Fruit fly (Drosophila melanogaster) whole organism, embryonic: Measurements from ENCODE around the gene CheB93b.

ENCODE experiments used
- Asciz ChIP-seq: fragments of 200-800 bp; sonication (Bioruptor generic); optimal IDR thresholded peaks from 2 replicates; lab custom pipeline; 2017; ENCODE audit warnings: missing biosample characterization, mild to moderate bottlenecking, missing genetic modification characterization, missing genetic modification reagents
- BEAF-32 ChIP-seq: fragments of 200-800 bp; sonication (Bioruptor generic); optimal IDR thresholded peaks from 3 replicates; lab custom pipeline; 2017; ENCODE audit warnings: missing biosample characterization, missing genetic modification characterization, mild to moderate bottlenecking, moderate library complexity, missing genetic modification reagents
- CG10431 ChIP-seq: fragments of 200-800 bp; sonication (Bioruptor generic); optimal IDR thresholded peaks from 3 replicates; lab custom pipeline; 2018; ENCODE audit warnings: missing biosample characterization, mild to moderate bottlenecking, missing genetic modification characterization
- CG10979 ChIP-seq: fragments of 200-800 bp; sonication (Bioruptor generic); optimal IDR thresholded peaks from 2 replicates; lab custom pipeline; 2018; ENCODE audit warnings: missing biosample characterization, mild to moderate bottlenecking, missing genetic modification characterization, moderate library complexity
- CG11093 ChIP-seq: fragments of 200-800 bp; sonication (Bioruptor generic); IDR thresholded peaks from 3 replicates; pipeline ENCODE4 v1.3.6; 2022; ENCODE audit warnings: missing biosample characterization, missing genetic modification characterization
- CG11456 ChIP-seq: fragments of 200-800 bp; sonication (Bioruptor generic); IDR thresholded peaks from 3 replicates; pipeline ENCODE4 v1.3.6; 2022; ENCODE audit warnings: missing biosample characterization, missing genetic modification characterization
- CG12391 ChIP-seq: fragments of 200-800 bp; sonication (Bioruptor generic); optimal IDR thresholded peaks from 3 replicates; lab custom pipeline; 2018; ENCODE audit warnings: missing biosample characterization, mild to moderate bottlenecking, missing genetic modification characterization, moderate library complexity
- CG14014 ChIP-seq: fragments of 200-800 bp; sonication (Bioruptor generic); IDR thresholded peaks from 2 replicates; pipeline ENCODE4 v1.3.6; 2022; ENCODE audit warnings: missing biosample characterization, missing genetic modification characterization
- CG18011 ChIP-seq: fragments of 200-800 bp; sonication (Bioruptor generic); optimal IDR thresholded peaks from 2 replicates; lab custom pipeline; 2017; ENCODE audit warnings: missing biosample characterization, missing genetic modification characterization, mild to moderate bottlenecking, moderate library complexity, missing genotype
- CG18262 ChIP-seq: fragments of 200-800 bp; optimal IDR thresholded peaks from 3 replicates; lab custom pipeline; 2019; ENCODE audit warnings: missing biosample characterization, mild to moderate bottlenecking, missing genetic modification characterization, moderate library complexity
- CG2116 ChIP-seq: fragments of 200-800 bp; sonication (Bioruptor generic); optimal IDR thresholded peaks from 3 replicates; lab custom pipeline; 2018; ENCODE audit warnings: missing biosample characterization, mild to moderate bottlenecking, missing genetic modification characterization
- CG31388 ChIP-seq: fragments of 200-800 bp; sonication (Bioruptor generic); optimal IDR thresholded peaks from 2 replicates; lab custom pipeline; 2016; ENCODE audit warnings: missing biosample characterization, missing genetic modification characterization
- CG32532 ChIP-seq: fragments of 200-800 bp; sonication (Bioruptor generic); IDR thresholded peaks from 2 replicates; pipeline ENCODE4 v1.3.6; 2022; ENCODE audit warnings: missing biosample characterization, missing genetic modification characterization
- CG3407 ChIP-seq: fragments of 200-800 bp; sonication (Bioruptor generic); optimal IDR thresholded peaks from 2 replicates; lab custom pipeline; 2018; ENCODE audit warnings: missing biosample characterization, mild to moderate bottlenecking, missing genetic modification characterization
- CG4730 ChIP-seq: fragments of 200-800 bp; sonication (Bioruptor generic); IDR thresholded peaks from 2 replicates; pipeline ENCODE4 v1.3.6; 2022; ENCODE audit warnings: missing biosample characterization, missing genetic modification characterization
- CG4820 ChIP-seq: fragments of 200-800 bp; sonication (Bioruptor generic); optimal IDR thresholded peaks from 3 replicates; lab custom pipeline; 2016; ENCODE audit warnings: missing biosample characterization, missing genetic modification characterization
- CG5953 ChIP-seq: fragments of 200-800 bp; sonication (Bioruptor generic); IDR thresholded peaks from 2 replicates; pipeline ENCODE4 v1.3.6; 2022; ENCODE audit warnings: missing biosample characterization, missing genetic modification characterization
- CG7745 ChIP-seq: fragments of 200-800 bp; sonication (Bioruptor generic); optimal IDR thresholded peaks from 2 replicates; lab custom pipeline; 2018; ENCODE audit warnings: missing biosample characterization, mild to moderate bottlenecking, missing genetic modification characterization, moderate library complexity
- CG9609 ChIP-seq: fragments of 200-800 bp; sonication (Bioruptor generic); optimal IDR thresholded peaks from 3 replicates; lab custom pipeline; 2016; ENCODE audit warnings: missing biosample characterization, missing genetic modification characterization
- CkIIα-i1 ChIP-seq: fragments of 200-800 bp; sonication (Bioruptor generic); IDR thresholded peaks from 2 replicates; pipeline ENCODE4 v1.3.6; 2022; ENCODE audit warnings: missing biosample characterization, missing genetic modification characterization
- Dip2 ChIP-seq: fragments of 200-800 bp; sonication (Bioruptor generic); IDR thresholded peaks from 2 replicates; pipeline ENCODE4 v1.3.6; 2022; ENCODE audit warnings: missing biosample characterization, missing genetic modification characterization
- Dref ChIP-seq: fragments of 200-800 bp; sonication (Bioruptor generic); IDR thresholded peaks from 2 replicates; pipeline ENCODE4 v1.3.6; 2022; ENCODE audit warnings: missing biosample characterization, missing genetic modification characterization
- Gsc ChIP-seq: fragments of 200-800 bp; sonication (Bioruptor generic); IDR thresholded peaks from 2 replicates; pipeline ENCODE4 v1.3.6; 2022; ENCODE audit warnings: missing biosample characterization, missing genetic modification characterization
- HmgD ChIP-seq: fragments of 200-800 bp; sonication (Bioruptor generic); optimal IDR thresholded peaks from 3 replicates; lab custom pipeline; 2016; ENCODE audit warnings: missing biosample characterization, missing genetic modification characterization
- HmgZ ChIP-seq: fragments of 200-800 bp; sonication (Bioruptor generic); optimal IDR thresholded peaks from 2 replicates; lab custom pipeline; 2018; ENCODE audit warnings: missing biosample characterization, mild to moderate bottlenecking, missing genetic modification characterization
- Lim3 ChIP-seq: fragments of 200-800 bp; sonication (Bioruptor generic); IDR thresholded peaks from 2 replicates; pipeline ENCODE4 v1.3.6; 2022; ENCODE audit warnings: missing biosample characterization, missing genetic modification characterization
- Lpt ChIP-seq: fragments of >200 bp; optimal IDR thresholded peaks from 2 replicates; lab custom pipeline; 2018; ENCODE audit warnings: missing biosample characterization, missing genetic modification characterization
- MBD-R2 ChIP-seq: fragments of 200-800 bp; sonication (Bioruptor generic); IDR thresholded peaks from 2 replicates; pipeline ENCODE4 v1.3.6; 2022; ENCODE audit warnings: missing biosample characterization, missing genetic modification characterization
- Meics ChIP-seq: fragments of 200-800 bp; sonication (Bioruptor generic); optimal IDR thresholded peaks from 2 replicates; lab custom pipeline; 2017; ENCODE audit warnings: missing biosample characterization, mild to moderate bottlenecking, missing genetic modification characterization
- NfI ChIP-seq: fragments of 200-800 bp; sonication (Bioruptor generic); optimal IDR thresholded peaks from 3 replicates; lab custom pipeline; 2018; ENCODE audit warnings: missing biosample characterization, mild to moderate bottlenecking, missing genetic modification characterization, moderate library complexity
- Sin3A ChIP-seq: fragments of >200 bp; optimal IDR thresholded peaks from 2 replicates; lab custom pipeline; 2018
- Sox102F ChIP-seq: fragments of 200-800 bp; sonication (Bioruptor generic); optimal IDR thresholded peaks from 2 replicates; lab custom pipeline; 2018; ENCODE audit warnings: missing biosample characterization, mild to moderate bottlenecking, missing genetic modification characterization, moderate library complexity
- abd-A ChIP-seq: fragments of 200-800 bp; sonication (Bioruptor generic); optimal IDR thresholded peaks from 3 replicates; lab custom pipeline; 2019; ENCODE audit warnings: missing biosample characterization, mild to moderate bottlenecking, missing genetic modification characterization, moderate library complexity
- ase ChIP-seq: fragments of 200-800 bp; sonication (Bioruptor generic); IDR thresholded peaks from 3 replicates; pipeline ENCODE4 v1.3.6; 2022; ENCODE audit warnings: missing biosample characterization, missing genetic modification characterization
- ato ChIP-seq: fragments of 200-800 bp; sonication (Bioruptor generic); IDR thresholded peaks from 2 replicates; pipeline ENCODE4 v1.3.6; 2022; ENCODE audit warnings: missing biosample characterization, missing genetic modification characterization; ENCODE audit not compliant: partially characterized antibody
- bsh ChIP-seq, 2 experiments: fragments of 200-800 bp; sonication (Bioruptor generic); optimal IDR thresholded peaks; 2 replicates each; lab custom pipeline; 2017 to 2018; ENCODE audit warnings: mild to moderate bottlenecking in 2 of 2, missing biosample characterization in 2 of 2, missing genetic modification characterization in 2 of 2, moderate library complexity in 1 of 2
- dan ChIP-seq: fragments of 200-800 bp; sonication (Bioruptor generic); IDR thresholded peaks from 2 replicates; pipeline ENCODE4 v1.3.6; 2022; ENCODE audit warnings: missing biosample characterization, missing genetic modification characterization
- dmrt11E ChIP-seq: fragments of 200-800 bp; sonication (Bioruptor generic); optimal IDR thresholded peaks from 3 replicates; lab custom pipeline; 2018; ENCODE audit warnings: missing biosample characterization, mild to moderate bottlenecking, missing genetic modification characterization, moderate library complexity
- dysf ChIP-seq: fragments of 200-800 bp; sonication (Bioruptor generic); IDR thresholded peaks from 3 replicates; pipeline ENCODE4 v1.3.6; 2022; ENCODE audit warnings: missing biosample characterization, missing genetic modification characterization
- fd64A ChIP-seq: fragments of 200-800 bp; sonication (Bioruptor generic); optimal IDR thresholded peaks from 3 replicates; lab custom pipeline; 2018; ENCODE audit warnings: missing biosample characterization, mild to moderate bottlenecking, missing genetic modification characterization
- gt ChIP-seq: fragments of 200-800 bp; sonication (Bioruptor generic); IDR thresholded peaks from 2 replicates; pipeline ENCODE4 v1.3.6; 2022; ENCODE audit warnings: missing biosample characterization, missing genetic modification characterization
- jing ChIP-seq: fragments of 200-800 bp; sonication (Bioruptor generic); optimal IDR thresholded peaks from 2 replicates; lab custom pipeline; 2018; ENCODE audit warnings: missing biosample characterization, mild to moderate bottlenecking, missing genetic modification characterization
- lmd ChIP-seq: fragments of 200-800 bp; sonication (Bioruptor generic); IDR thresholded peaks from 2 replicates; pipeline ENCODE4 v1.3.6; 2022; ENCODE audit warnings: missing biosample characterization, missing genetic modification characterization
- lov ChIP-seq, 2 experiments: fragments of 200-800 bp in 1 of 2; fragments of >200 bp in 1 of 2; sonication (Bioruptor generic) in 1 of 2; IDR thresholded peaks in 1 of 2; optimal IDR thresholded peaks in 1 of 2; 2 replicates in 1 of 2; 3 replicates in 1 of 2; pipeline versions ENCODE4 v1.3.6 to Lab custom; 2017 to 2022; ENCODE audit warnings: missing biosample characterization in 1 of 2, missing genetic modification characterization in 1 of 2
- nmo ChIP-seq: fragments of 200-800 bp; sonication (Bioruptor generic); optimal IDR thresholded peaks from 2 replicates; lab custom pipeline; 2018; ENCODE audit warnings: missing biosample characterization, mild to moderate bottlenecking, missing genetic modification characterization, moderate library complexity
- shn ChIP-seq: fragments of 200-800 bp; sonication (Bioruptor generic); optimal IDR thresholded peaks from 3 replicates; lab custom pipeline; 2016; ENCODE audit warnings: missing biosample characterization, missing genetic modification characterization
- so ChIP-seq: fragments of 200-800 bp; sonication (Bioruptor generic); IDR thresholded peaks from 3 replicates; pipeline ENCODE4 v1.3.6; 2022; ENCODE audit warnings: missing biosample characterization, missing genetic modification characterization
- tio ChIP-seq: fragments of 200-800 bp; sonication (Bioruptor generic); optimal IDR thresholded peaks from 2 replicates; lab custom pipeline; 2017; ENCODE audit warnings: missing biosample characterization, missing genetic modification characterization, inconsistent platforms
- toy ChIP-seq: fragments of 200-800 bp; sonication (Bioruptor generic); IDR thresholded peaks from 2 replicates; pipeline ENCODE4 v1.3.6; 2022; ENCODE audit warnings: missing biosample characterization, missing genetic modification characterization
- zfh1 ChIP-seq: fragments of 200-800 bp; sonication (Bioruptor generic); IDR thresholded peaks from 3 replicates; pipeline ENCODE4 v1.3.6; 2022; ENCODE audit warnings: missing biosample characterization, missing genetic modification characterization

The CheB93b gene

DNA sequence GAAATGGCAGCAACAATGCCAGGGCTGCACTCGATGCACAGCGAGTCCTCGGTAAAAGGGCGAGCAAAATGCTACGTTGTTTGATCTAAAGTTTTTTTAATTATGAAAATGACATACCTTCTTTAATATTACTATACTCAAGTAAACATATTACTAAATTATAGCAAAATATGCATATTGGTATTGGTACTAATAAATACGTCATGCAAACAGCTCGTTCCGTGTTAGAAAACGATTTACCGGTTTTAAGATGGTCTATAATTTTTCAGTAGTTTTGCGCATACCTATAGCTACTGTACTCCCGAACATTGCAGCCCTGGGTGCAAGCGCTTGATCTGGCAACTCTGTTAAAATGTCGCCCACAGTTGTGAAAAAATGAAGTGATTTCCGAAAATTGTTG is 43.7 kb upstream of the CheB93b start (continued):
- peak; percentile 73 for TF ChIP-seq Dip2 (GFP tag; lab: Robert Waterston, UW)
- TF ChIP-seq fd64A: peak; percentile 68
- peak; percentile 92 for TF ChIP-seq MBD-R2
- peak; percentile 96 for TF ChIP-seq NfI
- TF ChIP-seq CG11456 (GFP tag; lab: Robert Waterston, UW): peak; percentile 89
- peak; percentile 86 for TF ChIP-seq CG10431 (GFP tag; lab: Kevin White, UChicago)
- peak; percentile 81 for TF ChIP-seq Lim3
- TF ChIP-seq jing: peak; percentile 84
- TF ChIP-seq CkIIα-i1 (GFP tag; lab: Robert Waterston, UW): no peak
- peak; percentile 94 for TF ChIP-seq CG32532 (GFP tag; lab: Robert Waterston, UW)
- TF ChIP-seq CG14014: peak; percentile 94
- TF ChIP-seq, all 482 proteins: peak for 405

dm6 chr3R:21368444-21368843 is 40.5 kb upstream of the CheB93b start:
- TF ChIP-seq zfh1 (GFP tag; lab: Robert Waterston, UW) (0 out of 3 replicates have a peak, but pooled peaks have one; percentile 30), toy (GFP tag; lab: Robert Waterston, UW) (no peak), abd-A (tag; lab: Kevin White, UChicago) (no peak), CG4820 (GFP tag; lab: Kevin White, UChicago) (no peak), Asciz (GFP tag; lab: Kevin White, UChicago) (no peak), CG7745 (tag; lab: Kevin White, UChicago) (no peak), Lpt (GFP tag; lab: Kevin White, UChicago) (no peak), so (GFP tag; lab: Robert Waterston, UW) (no peak), CG11093 (GFP tag; lab: Robert Waterston, UW) (peak; percentile 69; the same call in 2 of the 3 replicates), CG2116 (GFP tag; lab: Kevin White, UChicago) (no peak), HmgZ (tag; lab: Kevin White, UChicago) (no peak), CG5953 (GFP tag; lab: Robert Waterston, UW) (no peak), nmo (no peak), dan (GFP tag; lab: Robert Waterston, UW) (0 out of 2 replicates have a peak, but pooled peaks have one; percentile 13), shn (GFP tag; lab: Kevin White, UChicago) (no peak), lmd (GFP tag; lab: Robert Waterston, UW) (peak; percentile 18; the same call in 1 of the 2 replicates), CG12391 (tag; lab: Kevin White, UChicago) (no peak), gt (GFP tag; lab: Robert Waterston, UW) (no peak), HmgD (GFP tag; lab: Kevin White, UChicago) (no peak), ato (peak; percentile 65), CG11456 (GFP tag; lab: Robert Waterston, UW) (peak; percentile 66; the same call in 2 of the 3 replicates), CG9609 (GFP tag; lab: Kevin White, UChicago) (no peak), lov (optimal IDR thresholded peaks at IDR 0.05; lab: Kevin White, UChicago) (no peak), lov (GFP tag; IDR thresholded peaks at IDR 0.05; lab: Robert Waterston, UW) (0 out of 3 replicates have a peak, but pooled peaks have one; percentile 43), CG4730 (GFP tag; lab: Robert Waterston, UW) (no peak), CG18011 (GFP tag; lab: Kevin White, UChicago) (no peak), dmrt11E (tag; lab: Kevin White, UChicago) (no peak), Dref (0 out of 2 replicates have a peak, but pooled peaks have one; percentile 29), CG10979 (tag; lab: Kevin White, UChicago) (no peak), Sin3A (lab: Kevin White, UChicago) (no peak), BEAF-32 (GFP tag; lab: Kevin White, UChicago) (no peak), dysf (no peak), Meics (GFP tag; lab: Kevin White, UChicago) (no peak), bsh (GFP tag; optimal IDR thresholded peaks at IDR 0.05; lab: Kevin White, UChicago) (no peak), CG18262 (tag; lab: Kevin White, UChicago) (no peak), CG31388 (GFP tag; lab: Kevin White, UChicago) (no peak), tio (GFP tag; lab: Kevin White, UChicago) (no peak), Gsc (GFP tag; lab: Robert Waterston, UW) (no peak), ase (0 out of 3 replicates have a peak, but pooled peaks have one; percentile 6), CG3407 (GFP tag; lab: Kevin White, UChicago) (no peak), Sox102F (GFP tag; lab: Kevin White, UChicago) (no peak)
